Worm (Caenorhabditis elegans) whole organism, mixed stage, embryonic: Measurements from ENCODE around the gene Y82E9BR.8.
"Not testable (repeated sequence)": the region's sequence is repeated elsewhere in the genome, so short reads cannot be mapped to it uniquely, and the experiment has no call there.

Experiments used
- M03D4.4 ChIP-seq: sonication (generic microtip); optimal IDR thresholded peaks from 2 replicates; lab custom pipeline; 2017; ENCODE audit warnings: mild to moderate bottlenecking, missing genetic modification characterization, missing compliant biosample characterization
- bed-3 ChIP-seq: fragments of 200-800 bp; sonication (Bioruptor generic); optimal IDR thresholded peaks from 3 replicates; lab custom pipeline; 2018; ENCODE audit warnings: mild to moderate bottlenecking, missing genetic modification characterization, moderate library complexity, missing compliant biosample characterization
- ceh-39 ChIP-seq: fragments of 150-350 bp; optimal IDR thresholded peaks from 2 replicates; lab custom pipeline; 2014; ENCODE audit warnings: missing biosample characterization, missing genetic modification characterization
- ceh-43 ChIP-seq: fragments of 200-800 bp; sonication (Bioruptor generic); optimal IDR thresholded peaks from 2 replicates; lab custom pipeline; 2018; ENCODE audit warnings: mild to moderate bottlenecking, missing genetic modification characterization, moderate library complexity, missing compliant biosample characterization
- ceh-83 ChIP-seq: fragments of 200-800 bp; sonication (Bioruptor generic); optimal IDR thresholded peaks from 2 replicates; lab custom pipeline; 2018; ENCODE audit warnings: mild to moderate bottlenecking, missing genetic modification characterization, missing compliant biosample characterization
- elt-1 ChIP-seq: sonication (generic microtip); optimal IDR thresholded peaks from 2 replicates; lab custom pipeline; 2017; ENCODE audit warnings: missing genetic modification characterization, mild to moderate bottlenecking, missing compliant biosample characterization, antibody characterized with exemption, moderate library complexity, borderline replicate concordance; ENCODE audit not compliant: insufficient read depth
- elt-3 ChIP-seq: fragments of 150-350 bp; optimal IDR thresholded peaks from 2 replicates; lab custom pipeline; 2014; ENCODE audit warnings: missing biosample characterization, missing genetic modification characterization
- flh-1 ChIP-seq: fragments of 200-800 bp; sonication (Bioruptor generic); optimal IDR thresholded peaks from 2 replicates; lab custom pipeline; 2018; ENCODE audit warnings: mild to moderate bottlenecking, missing genetic modification characterization, moderate library complexity, missing compliant biosample characterization
- ham-2 ChIP-seq: fragments of 200-800 bp; sonication (Bioruptor generic); optimal IDR thresholded peaks from 2 replicates; lab custom pipeline; 2018; ENCODE audit warnings: mild to moderate bottlenecking, missing genetic modification characterization, missing compliant biosample characterization
- hlh-1 ChIP-seq: fragments of 150-350 bp; optimal IDR thresholded peaks from 2 replicates; lab custom pipeline; 2014; ENCODE audit warnings: missing biosample characterization, missing genetic modification reagents, missing genetic modification characterization
- lin-13 ChIP-seq: fragments of 150-350 bp; optimal IDR thresholded peaks from 2 replicates; lab custom pipeline; 2014; ENCODE audit warnings: missing biosample characterization, missing genetic modification characterization
- lsy-2 ChIP-seq: fragments of 150-350 bp; optimal IDR thresholded peaks from 2 replicates; lab custom pipeline; 2014; ENCODE audit warnings: missing biosample characterization, missing genetic modification characterization
- mab-5 ChIP-seq: fragments of 150-350 bp; optimal IDR thresholded peaks from 2 replicates; lab custom pipeline; 2014; ENCODE audit warnings: missing biosample characterization, missing genetic modification characterization
- mep-1 ChIP-seq: fragments of 150-350 bp; optimal IDR thresholded peaks from 2 replicates; lab custom pipeline; 2017; ENCODE audit warnings: missing biosample characterization, missing genetic modification reagents, missing genetic modification characterization, inconsistent platforms
- mls-2 ChIP-seq: sonication (generic microtip); optimal IDR thresholded peaks from 2 replicates; lab custom pipeline; 2016; ENCODE audit warnings: mild to moderate bottlenecking, missing genetic modification characterization, moderate library complexity, missing compliant biosample characterization
- nhr-12 ChIP-seq: fragments of 150-350 bp; optimal IDR thresholded peaks from 2 replicates; lab custom pipeline; 2014; ENCODE audit warnings: missing biosample characterization, missing genetic modification characterization
- nhr-2 ChIP-seq: fragments of 150-350 bp; optimal IDR thresholded peaks from 2 replicates; lab custom pipeline; 2014; ENCODE audit warnings: missing biosample characterization, missing genetic modification characterization
- nhr-237 ChIP-seq: fragments of 150-350 bp; optimal IDR thresholded peaks from 2 replicates; lab custom pipeline; 2014; ENCODE audit warnings: missing biosample characterization, missing genetic modification characterization
- nhr-28 ChIP-seq: fragments of 150-350 bp; optimal IDR thresholded peaks from 2 replicates; lab custom pipeline; 2014; ENCODE audit warnings: missing biosample characterization, missing genetic modification characterization
- nhr-76 ChIP-seq: sonication (generic microtip); optimal IDR thresholded peaks from 2 replicates; lab custom pipeline; 2017; ENCODE audit warnings: missing biosample characterization, missing genetic modification characterization
- sem-2 ChIP-seq: fragments of 200-800 bp; sonication (Bioruptor generic); optimal IDR thresholded peaks from 2 replicates; lab custom pipeline; 2018; ENCODE audit warnings: mild to moderate bottlenecking, missing genetic modification characterization, missing compliant biosample characterization
- unc-120 ChIP-seq: sonication (generic microtip); optimal IDR thresholded peaks from 2 replicates; lab custom pipeline; 2017; ENCODE audit warnings: missing genetic modification characterization, missing compliant biosample characterization; ENCODE audit not compliant: poor library complexity, severe bottlenecking
- unc-39 ChIP-seq: fragments of 150-350 bp; optimal IDR thresholded peaks from 2 replicates; lab custom pipeline; 2014; ENCODE audit warnings: missing biosample characterization, missing genetic modification characterization
- unc-62 ChIP-seq: fragments of 150-350 bp; optimal IDR thresholded peaks from 2 replicates; lab custom pipeline; 2014; ENCODE audit warnings: missing biosample characterization, missing genetic modification reagents, missing genetic modification characterization
- zip-8 ChIP-seq: fragments of 150-350 bp; optimal IDR thresholded peaks from 2 replicates; lab custom pipeline; 2014; ENCODE audit warnings: missing biosample characterization, missing genetic modification characterization

The Y82E9BR.8 gene

ce11 chrIII:1384092-1384491, 26.2 kb upstream of the Y82E9BR.8 start, which contains the start of the genes fbxa-138 and Y82E9BR.5:
Gene fbxa-138 (minus strand): TSS chrIII:1384252.
Gene Y82E9BR.5 (plus strand): TSS chrIII:1384370.
- TF ChIP-seq unc-120 (tag; lab: Kevin White, UChicago) (no peak), ceh-39 (tag; lab: Kevin White, UChicago) (no peak), elt-1 (tag; lab: Kevin White, UChicago) (no peak), nhr-2 (tag; lab: Kevin White, UChicago) (no peak), nhr-12 (no peak), nhr-76 (tag; lab: Kevin White, UChicago) (no peak)

- TF ChIP-seq mep-1 (tag; lab: Kevin White, UChicago), result no peak
- TF ChIP-seq bed-3 (GFP tag; lab: Kevin White, UChicago), result no peak
- no peak for TF ChIP-seq nhr-76 (tag; lab: Kevin White, UChicago)
- no peak for TF ChIP-seq unc-39
- no peak for TF ChIP-seq mab-5 (tag; lab: Kevin White, UChicago)
- no peak for TF ChIP-seq lsy-2 (tag; lab: Kevin White, UChicago)
- no peak for TF ChIP-seq ham-2 (GFP tag; lab: Kevin White, UChicago)
- TF ChIP-seq sem-2 (GFP tag; lab: Kevin White, UChicago), result no peak
- no peak for TF ChIP-seq ceh-43 (GFP tag; lab: Kevin White, UChicago)
- TF ChIP-seq zip-8, result no peak
- no peak for TF ChIP-seq mls-2 (tag; lab: Kevin White, UChicago)
- no peak for TF ChIP-seq M03D4.4 (tag; lab: Kevin White, UChicago)
- no peak for TF ChIP-seq nhr-237 (tag; lab: Kevin White, UChicago)
- no peak for TF ChIP-seq elt-3 (tag; lab: Kevin White, UChicago)
- TF ChIP-seq unc-120 (tag; lab: Kevin White, UChicago), result no peak
- TF ChIP-seq nhr-28, result no peak
- TF ChIP-seq ceh-39 (tag; lab: Kevin White, UChicago), result no peak
- TF ChIP-seq, all 35 proteins: peak for 0
Observed at ce11 chrIII:1383483-1383882, 25.6 kb upstream of the Y82E9BR.8 start.

DNA sequence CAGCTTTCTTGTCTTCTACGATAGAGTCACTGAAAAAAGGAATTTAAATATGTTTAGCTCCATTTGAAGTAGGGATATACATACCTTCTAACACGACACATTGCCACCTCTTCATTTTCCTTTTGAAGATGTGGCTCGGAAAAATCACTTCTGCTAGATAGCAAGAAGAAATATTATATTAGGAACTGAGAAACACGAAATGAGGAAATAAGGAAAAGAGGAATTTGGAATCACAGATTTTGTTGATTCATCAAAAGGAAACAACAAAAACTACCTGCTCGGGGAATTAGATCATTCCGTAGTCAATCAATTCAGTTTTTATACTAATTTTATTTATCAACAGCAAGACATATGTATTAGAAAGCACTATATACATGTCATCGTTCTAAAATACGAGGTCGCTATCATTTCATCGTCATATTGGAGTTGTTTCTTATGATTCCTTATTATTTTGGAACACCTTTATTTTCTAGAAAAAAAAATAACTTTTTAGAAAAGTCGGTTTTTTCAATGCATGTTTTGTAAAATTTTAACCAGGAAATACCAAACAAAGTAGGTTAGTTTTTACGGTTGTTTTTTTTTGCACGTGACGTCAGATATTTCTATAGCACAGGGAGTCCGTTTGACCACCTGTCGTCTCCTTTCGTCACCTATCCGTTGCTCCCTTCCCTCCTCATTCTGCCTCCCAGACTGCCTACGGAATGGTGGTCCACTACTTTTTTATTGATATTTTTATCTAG, 22.8 kb upstream of the Y82E9BR.8 start, which contains the start of the genes pals-21 and Y82E9BR.6:
Gene pals-21 (minus strand): TSS at position 101 of the 740 bp plus-strand sequence.
Gene Y82E9BR.6 (plus strand): TSS at position 690 of the 740 bp plus-strand sequence.
- no peak for TF ChIP-seq ceh-83 (GFP tag; lab: Kevin White, UChicago)
- peak; percentile 75 for TF ChIP-seq hlh-1 (tag; lab: Kevin White, UChicago)
- TF ChIP-seq, all 35 proteins: peak for 1

DNA sequence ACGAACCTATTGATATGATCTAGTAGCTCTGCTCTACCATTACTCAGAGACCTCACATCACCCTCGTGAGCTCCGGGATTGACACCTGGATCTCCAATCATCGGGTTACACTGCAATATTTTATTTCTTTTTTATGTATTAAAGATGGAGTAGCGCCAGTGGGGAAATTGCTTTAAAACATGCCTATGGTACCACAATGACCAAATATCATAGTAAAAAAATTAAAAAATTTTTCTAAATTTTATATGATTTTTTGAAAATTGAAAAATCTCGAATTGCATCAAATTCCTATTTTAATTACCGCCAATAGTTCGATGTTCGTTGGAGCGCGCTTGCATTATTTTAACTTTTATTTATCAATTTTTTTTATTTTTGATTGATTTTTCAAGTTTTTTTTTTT, 20.0 kb upstream of the Y82E9BR.8 start, which contains the start of gene pals-40:
Gene pals-40 (minus strand): TSS at position 101 of the 400 bp plus-strand sequence.
- TF ChIP-seq unc-62 (GFP tag; lab: Kevin White, UChicago); nhr-237 (tag; lab: Kevin White, UChicago); unc-39: not testable (repeated sequence)

DNA sequence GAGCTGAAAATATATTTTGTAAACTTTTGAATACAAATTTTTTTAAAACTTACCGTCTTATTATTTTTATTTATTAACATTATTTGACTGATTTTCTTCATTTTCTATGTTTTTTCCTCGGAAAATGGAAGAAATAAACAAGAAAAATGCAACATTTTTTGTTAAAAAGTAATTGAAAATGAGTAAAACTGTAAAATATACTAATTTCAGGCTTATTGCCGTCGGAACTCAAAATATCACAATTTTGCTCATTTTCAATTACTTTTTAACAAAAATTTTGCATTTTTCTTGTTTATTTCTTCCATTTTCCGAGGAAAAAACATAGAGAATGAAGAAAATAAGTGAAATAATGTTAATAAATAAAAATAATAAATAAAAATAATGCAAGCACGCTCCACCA, 17.6 kb upstream of the Y82E9BR.8 start, which contains the start of gene Y82E9BR.10:
Gene Y82E9BR.10 (minus strand): TSS at position 101 of the 400 bp plus-strand sequence.
- not testable (repeated sequence) for TF ChIP-seq nhr-237 (tag; lab: Kevin White, UChicago); flh-1 (GFP tag; lab: Kevin White, UChicago); lin-13 (tag; lab: Kevin White, UChicago)
- TF ChIP-seq, all 35 proteins: peak for 0; not testable (repeated sequence) for 35

DNA sequence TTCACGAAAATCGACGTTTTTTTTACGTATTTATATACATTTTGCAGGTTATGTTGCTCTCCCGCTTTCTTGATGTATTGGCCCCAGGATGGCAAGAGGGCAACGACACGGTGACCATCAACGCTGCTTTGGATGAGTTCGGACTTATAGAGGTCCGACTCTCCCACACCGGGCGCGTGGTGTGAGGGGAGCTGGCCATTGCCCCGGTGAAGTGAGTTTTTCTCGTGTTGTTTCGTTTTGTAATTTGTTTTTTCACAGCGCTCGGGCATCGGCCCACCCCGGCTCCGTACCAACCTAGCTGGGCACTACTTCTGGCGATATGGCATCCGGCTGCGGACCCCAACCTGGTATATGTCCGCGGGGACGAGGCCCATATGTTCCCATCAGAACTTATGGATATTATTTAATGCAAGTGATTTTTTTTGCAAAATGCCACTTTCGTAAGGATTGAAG, 16.5 kb upstream of the Y82E9BR.8 start, which contains the start of gene Y82E9BR.20:
Gene Y82E9BR.20 (plus strand): TSS at position 51 of the 453 bp plus-strand sequence.
- no peak for TF ChIP-seq ham-2 (GFP tag; lab: Kevin White, UChicago)

DNA sequence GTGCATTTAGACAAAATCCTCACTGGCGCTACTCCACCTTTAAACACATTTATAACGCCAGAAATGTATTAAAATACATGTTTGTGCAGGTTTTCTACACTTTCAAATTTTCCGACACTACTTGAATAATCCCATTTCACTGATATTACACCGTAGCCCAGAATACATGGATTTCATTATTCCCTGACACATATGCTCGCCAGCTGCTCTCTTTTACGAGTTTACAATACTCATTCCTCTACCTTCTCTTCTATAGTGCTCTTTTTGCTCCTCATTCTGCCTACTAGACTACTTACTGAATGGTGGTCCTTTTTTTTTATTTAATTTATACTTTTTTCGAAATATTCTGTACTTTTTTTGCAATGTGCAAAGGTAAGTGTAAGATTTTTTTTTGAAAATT, 14.7 kb upstream of the Y82E9BR.8 start:
- TF ChIP-seq mls-2 (tag; lab: Kevin White, UChicago) (no peak), hlh-1 (tag; lab: Kevin White, UChicago) (peak; percentile 82)
